Worm (Caenorhabditis elegans): ENCODE data around the gene C56E10.3.

The C56E10.3 gene

DNA sequence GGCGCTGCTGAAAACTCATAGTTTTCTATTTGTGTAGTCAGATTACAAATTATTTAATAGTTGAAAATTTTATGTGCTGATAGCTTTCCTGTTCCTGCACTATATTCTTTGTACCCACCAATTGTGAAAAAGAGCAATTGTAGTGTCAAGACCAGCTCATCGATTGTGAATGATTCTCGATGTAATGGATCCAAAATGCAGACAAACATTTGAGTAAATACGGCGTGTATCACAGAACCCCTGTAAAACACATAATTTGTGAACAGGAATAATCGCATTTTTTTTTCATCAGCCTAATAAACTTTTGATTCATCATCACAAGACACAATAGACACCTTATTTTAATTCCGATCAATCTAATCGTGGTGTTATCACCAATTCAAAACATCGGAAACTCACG, 16.8 kb downstream of the C56E10.3 start:
- TF ChIP-seq aly-1 (tag; optimal IDR thresholded peaks at IDR 0.05) (no peak), tra-4 (tag; optimal IDR thresholded peaks at IDR 0.05) (no peak), sea-1 (GFP tag; conservative IDR thresholded peaks at IDR 0.05) (no peak), scrt-1 (GFP tag; IDR thresholded peaks at IDR 0.05) (no peak), hnd-1 (tag; optimal IDR thresholded peaks at IDR 0.05) (no peak)

DNA sequence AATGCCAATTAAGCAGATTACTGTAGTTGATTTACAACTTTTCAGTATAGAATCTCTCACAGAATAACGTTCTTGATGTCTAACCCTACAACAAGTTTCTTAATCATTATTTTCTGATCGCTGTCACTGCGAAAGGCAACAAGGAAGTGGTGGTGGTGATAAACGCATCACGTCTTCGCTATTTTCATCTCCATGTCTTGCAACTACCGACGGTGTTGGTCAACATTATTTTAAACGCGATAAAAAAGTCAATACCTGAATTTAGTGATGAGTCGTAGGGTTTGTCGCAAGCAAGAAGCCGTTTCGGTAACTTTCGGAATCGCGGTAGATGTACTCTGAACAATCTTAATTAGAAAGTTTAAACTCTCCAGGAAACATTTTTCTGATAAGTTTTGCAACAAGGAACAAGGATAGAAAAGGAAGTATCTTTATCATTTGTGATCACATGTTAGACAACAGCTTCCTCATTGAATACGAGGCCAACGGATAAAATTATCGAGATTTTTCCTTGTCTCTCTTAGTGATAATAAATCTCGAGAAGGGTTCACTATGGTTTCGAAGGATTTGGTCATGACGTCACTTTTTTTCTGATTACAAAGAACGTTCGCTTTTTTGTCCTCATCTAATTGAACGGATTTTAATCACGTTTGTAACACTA, 18.5 kb downstream of the C56E10.3 start:
- no peak for TF ChIP-seq pes-1 (GFP tag; IDR thresholded peaks at IDR 0.05)
- no peak for TF ChIP-seq hnd-1 (tag; optimal IDR thresholded peaks at IDR 0.05)
- no peak for TF ChIP-seq scrt-1 (GFP tag; IDR thresholded peaks at IDR 0.05)
- TF ChIP-seq ama-1 (optimal IDR thresholded peaks at IDR 0.05), result no peak
- no peak for TF ChIP-seq tbx-11 (GFP tag; IDR thresholded peaks at IDR 0.05)
- TF ChIP-seq sea-1 (GFP tag; conservative IDR thresholded peaks at IDR 0.05), result no peak

- TF ChIP-seq hmg-4 (GFP tag; optimal IDR thresholded peaks at IDR 0.05) (no peak), scrt-1 (GFP tag; IDR thresholded peaks at IDR 0.05) (no peak), tbx-37 (GFP tag; conservative IDR thresholded peaks at IDR 0.05) (no peak), B0310.2 (tag; optimal IDR thresholded peaks at IDR 0.05) (no peak)
These were observed 19.8 kb downstream of the C56E10.3 start for ce11 chrX:6665129-6665858.

- TF ChIP-seq tra-4 (tag; optimal IDR thresholded peaks at IDR 0.05), result no peak
- no peak for TF ChIP-seq ets-7 (tag; optimal IDR thresholded peaks at IDR 0.05)
- TF ChIP-seq aly-1 (tag; optimal IDR thresholded peaks at IDR 0.05), result no peak
- TF ChIP-seq ceh-13 (GFP tag; optimal IDR thresholded peaks at IDR 0.05), result no peak
- TF ChIP-seq scrt-1 (GFP tag; IDR thresholded peaks at IDR 0.05), result no peak
- TF ChIP-seq hnd-1 (tag; optimal IDR thresholded peaks at IDR 0.05), result no peak
- no peak for TF ChIP-seq hmbx-1 (tag; optimal IDR thresholded peaks at IDR 0.05)
- no peak for TF ChIP-seq hmg-4 (GFP tag; optimal IDR thresholded peaks at IDR 0.05)
- TF ChIP-seq ama-1 (optimal IDR thresholded peaks at IDR 0.05), result no peak
- TF ChIP-seq ceh-36 (tag; optimal IDR thresholded peaks at IDR 0.05), result no peak
- no peak for TF ChIP-seq flt-1 (GFP tag; IDR thresholded peaks at IDR 0.05)
- no peak for TF ChIP-seq B0310.2 (tag; optimal IDR thresholded peaks at IDR 0.05)
- no peak for TF ChIP-seq sea-1 (GFP tag; conservative IDR thresholded peaks at IDR 0.05)
- no peak for TF ChIP-seq tbx-11 (GFP tag; IDR thresholded peaks at IDR 0.05)
- TF ChIP-seq pes-1 (GFP tag; IDR thresholded peaks at IDR 0.05), result no peak
- TF ChIP-seq F13C5.2 (tag; optimal IDR thresholded peaks at IDR 0.05), result no peak
- no peak for TF ChIP-seq tbx-37 (GFP tag; conservative IDR thresholded peaks at IDR 0.05)
These were observed 22.0 kb downstream of the C56E10.3 start for ce11 chrX:6667468-6667867.

- TF ChIP-seq hmbx-1 (tag; optimal IDR thresholded peaks at IDR 0.05) (no peak), tra-4 (tag; optimal IDR thresholded peaks at IDR 0.05) (no peak), hnd-1 (tag; optimal IDR thresholded peaks at IDR 0.05) (no peak), ceh-36 (tag; optimal IDR thresholded peaks at IDR 0.05) (no peak), tbx-11 (GFP tag; IDR thresholded peaks at IDR 0.05) (no peak), sea-1 (GFP tag; conservative IDR thresholded peaks at IDR 0.05) (no peak), ama-1 (optimal IDR thresholded peaks at IDR 0.05) (no peak), ceh-13 (GFP tag; optimal IDR thresholded peaks at IDR 0.05) (no peak), ets-7 (tag; optimal IDR thresholded peaks at IDR 0.05) (no peak), B0310.2 (tag; optimal IDR thresholded peaks at IDR 0.05) (no peak), scrt-1 (GFP tag; IDR thresholded peaks at IDR 0.05) (no peak), tbx-37 (GFP tag; conservative IDR thresholded peaks at IDR 0.05) (no peak), flt-1 (GFP tag; IDR thresholded peaks at IDR 0.05) (no peak), hmg-4 (GFP tag; optimal IDR thresholded peaks at IDR 0.05) (no peak), F13C5.2 (tag; optimal IDR thresholded peaks at IDR 0.05) (no peak)
These were observed 23.5 kb downstream of the C56E10.3 start, which contains the start of gene nhr-137 for ce11 chrX:6668911-6669310. Gene nhr-137, minus strand, starts transcription at chrX:6669011.

- TF ChIP-seq tbx-11 (GFP tag; IDR thresholded peaks at IDR 0.05) (no peak), ceh-13 (GFP tag; optimal IDR thresholded peaks at IDR 0.05) (no peak)
These were observed 23.9 kb downstream of the C56E10.3 start for ce11 chrX:6669366-6669765.

DNA sequence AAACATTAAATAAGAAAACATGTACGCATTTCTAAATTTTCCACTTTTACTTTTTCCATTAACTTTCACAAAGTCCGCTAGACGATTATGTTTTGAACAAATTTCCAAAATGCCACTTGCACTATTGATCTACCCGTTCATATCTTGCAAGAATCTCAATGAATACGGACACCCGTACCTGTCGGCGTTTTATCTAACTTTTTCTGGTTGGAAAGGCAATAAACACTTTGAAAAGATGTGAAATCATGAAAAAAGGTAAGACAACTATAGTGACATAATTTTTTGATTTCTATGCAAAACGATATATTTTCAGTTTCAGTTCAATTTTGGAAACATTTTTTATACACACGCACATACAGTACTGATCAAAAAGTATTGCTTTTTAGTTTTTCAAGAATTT, 26.3 kb downstream of the C56E10.3 start:
- TF ChIP-seq sea-1 (GFP tag; conservative IDR thresholded peaks at IDR 0.05), result no peak
- TF ChIP-seq hnd-1 (tag; optimal IDR thresholded peaks at IDR 0.05), result no peak
- TF ChIP-seq B0310.2 (tag; optimal IDR thresholded peaks at IDR 0.05), result no peak
- no peak for TF ChIP-seq F13C5.2 (tag; optimal IDR thresholded peaks at IDR 0.05)
- TF ChIP-seq ama-1 (optimal IDR thresholded peaks at IDR 0.05), result no peak
- no peak for TF ChIP-seq flt-1 (GFP tag; IDR thresholded peaks at IDR 0.05)
- TF ChIP-seq tbx-37 (GFP tag; conservative IDR thresholded peaks at IDR 0.05), result no peak
- TF ChIP-seq tra-4 (tag; optimal IDR thresholded peaks at IDR 0.05), result no peak
- TF ChIP-seq scrt-1 (GFP tag; IDR thresholded peaks at IDR 0.05), result no peak
- no peak for TF ChIP-seq ceh-13 (GFP tag; optimal IDR thresholded peaks at IDR 0.05)
- TF ChIP-seq ets-7 (tag; optimal IDR thresholded peaks at IDR 0.05), result no peak
- TF ChIP-seq pes-1 (GFP tag; IDR thresholded peaks at IDR 0.05), result no peak

- no peak for TF ChIP-seq sea-1 (GFP tag; conservative IDR thresholded peaks at IDR 0.05)
These were observed 27.1 kb downstream of the C56E10.3 start, which contains the start of gene col-172 for ce11 chrX:6672519-6672918. Gene col-172, plus strand, starts transcription at chrX:6672819.
